Fruit fly (Drosophila melanogaster) whole organism, pupa: Measurements from ENCODE around the gene ara.

Experiments used
- EcR ChIP-seq: fragments of 200-800 bp; sonication (Bioruptor generic); optimal IDR thresholded peaks from 3 replicates; lab custom pipeline; 2019; ENCODE audit warnings: missing biosample characterization, missing genetic modification characterization, mild to moderate bottlenecking, moderate library complexity, missing genetic modification reagents
- Pif1A ChIP-seq: fragments of 200-800 bp; sonication (Bioruptor generic); optimal IDR thresholded peaks from 3 replicates; lab custom pipeline; 2016; ENCODE audit warnings: missing biosample characterization, missing genetic modification characterization
- gl ChIP-seq: fragments of 200-800 bp; sonication (Bioruptor generic); optimal IDR thresholded peaks from 2 replicates; lab custom pipeline; 2018; ENCODE audit warnings: missing biosample characterization, mild to moderate bottlenecking, missing genetic modification characterization

dm6 chr3L:12564979-12565378, 15.5 kb upstream of the ara start:
- TF ChIP-seq EcR (GFP tag; lab: Kevin White, UChicago) (no peak), Pif1A (no peak), gl (tag; lab: Kevin White, UChicago) (no peak)
